Fruit fly (Drosophila melanogaster): Measurements from ENCODE around the gene CG31141.

Gene CG31141

DNA sequence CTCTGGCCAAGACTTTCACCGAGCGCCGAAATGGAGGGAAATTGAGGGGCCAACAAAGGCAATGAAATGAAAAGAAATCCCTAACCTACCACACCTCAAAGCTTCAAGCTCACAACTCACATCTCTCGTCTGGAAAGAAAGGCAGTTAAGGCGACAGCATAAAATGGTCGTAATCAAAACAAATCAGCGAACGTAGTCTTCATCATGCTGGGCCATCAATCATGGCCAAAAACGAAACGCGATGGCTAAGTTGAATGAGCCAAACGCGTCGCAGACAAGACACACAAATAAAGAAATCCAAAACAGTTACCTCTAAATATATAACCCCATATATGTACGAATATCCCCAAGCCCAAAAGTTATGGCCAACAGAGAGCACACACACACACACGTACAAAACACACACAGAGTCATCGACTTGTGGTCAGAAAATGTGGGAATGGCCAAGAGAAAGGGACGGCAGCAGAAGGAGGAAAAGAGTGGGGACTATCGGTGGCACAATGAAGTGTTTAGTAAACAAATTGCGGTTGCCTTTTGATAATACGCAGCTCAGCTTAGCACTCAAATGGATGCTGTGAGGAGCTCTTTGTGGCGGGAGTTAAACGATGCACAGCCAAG is 11.9 kb upstream of the CG31141 start:
- TF ChIP-seq insv (optimal IDR thresholded peaks at IDR 0.05) (no peak), ttk (optimal IDR thresholded peaks at IDR 0.05) (no peak), h (optimal IDR thresholded peaks at IDR 0.05) (no peak), Myc (optimal IDR thresholded peaks at IDR 0.05) (no peak), Sin3A (optimal IDR thresholded peaks at IDR 0.05) (no peak), psq (optimal IDR thresholded peaks at IDR 0.05) (no peak)

DNA sequence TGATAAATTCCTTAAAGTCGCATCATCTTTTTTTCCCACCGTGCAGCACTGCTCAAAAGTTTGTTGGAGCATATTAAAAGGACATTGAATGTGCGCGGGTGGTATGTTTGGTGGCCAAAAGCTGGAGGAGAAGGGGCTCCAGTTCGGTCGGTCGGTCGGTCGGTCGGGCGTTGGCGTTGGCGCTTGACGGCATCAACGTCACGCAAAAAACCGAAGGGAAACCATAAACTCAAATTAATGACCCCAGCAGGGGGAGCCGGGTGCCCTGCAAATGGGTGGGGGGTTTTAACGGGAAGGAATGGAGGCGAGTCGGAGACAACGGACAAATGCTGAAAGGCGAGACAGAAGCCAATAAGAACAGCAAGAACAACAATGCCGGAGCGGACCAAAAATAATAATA is 10.8 kb upstream of the CG31141 start:
- no peak for TF ChIP-seq Sin3A (optimal IDR thresholded peaks at IDR 0.05)
- TF ChIP-seq h (optimal IDR thresholded peaks at IDR 0.05): no peak
- TF ChIP-seq ttk (optimal IDR thresholded peaks at IDR 0.05): no peak
- TF ChIP-seq Myc (optimal IDR thresholded peaks at IDR 0.05): no peak
- TF ChIP-seq insv (optimal IDR thresholded peaks at IDR 0.05): no peak
- no peak for TF ChIP-seq psq (optimal IDR thresholded peaks at IDR 0.05)

DNA sequence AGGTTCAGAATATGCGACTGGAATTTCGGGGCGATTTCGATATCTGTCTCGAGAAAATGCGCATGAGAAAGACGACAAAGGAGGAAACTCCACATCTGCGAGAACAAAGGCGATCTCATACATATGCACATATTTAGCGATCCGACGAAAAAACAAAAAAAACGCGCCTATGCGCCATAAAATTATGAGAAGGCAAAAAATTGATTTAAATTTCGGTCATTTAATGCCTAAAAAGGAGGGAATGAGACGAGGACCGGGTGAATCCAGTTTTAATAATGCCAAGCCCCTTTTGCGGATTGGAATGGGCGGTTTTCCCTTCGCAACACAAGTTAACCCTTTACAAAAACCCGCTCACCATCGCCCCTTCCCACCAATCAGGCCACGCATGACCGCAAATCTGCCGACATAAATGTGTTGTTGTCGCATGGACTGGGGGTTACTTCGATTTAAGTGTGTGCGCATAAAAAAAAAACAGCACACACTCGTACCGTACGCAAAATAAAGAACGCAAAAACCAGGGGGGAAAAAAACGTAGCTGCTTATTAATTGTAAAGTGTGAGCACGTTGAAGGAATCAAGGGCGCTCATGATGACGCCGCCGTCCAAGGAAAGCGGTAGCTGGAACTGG is 8.6 kb upstream of the CG31141 start:
- TF ChIP-seq Sin3A (optimal IDR thresholded peaks at IDR 0.05) (no peak), ttk (optimal IDR thresholded peaks at IDR 0.05) (no peak), psq (optimal IDR thresholded peaks at IDR 0.05) (no peak), Myc (optimal IDR thresholded peaks at IDR 0.05) (no peak), insv (optimal IDR thresholded peaks at IDR 0.05) (no peak), h (optimal IDR thresholded peaks at IDR 0.05) (no peak)

DNA sequence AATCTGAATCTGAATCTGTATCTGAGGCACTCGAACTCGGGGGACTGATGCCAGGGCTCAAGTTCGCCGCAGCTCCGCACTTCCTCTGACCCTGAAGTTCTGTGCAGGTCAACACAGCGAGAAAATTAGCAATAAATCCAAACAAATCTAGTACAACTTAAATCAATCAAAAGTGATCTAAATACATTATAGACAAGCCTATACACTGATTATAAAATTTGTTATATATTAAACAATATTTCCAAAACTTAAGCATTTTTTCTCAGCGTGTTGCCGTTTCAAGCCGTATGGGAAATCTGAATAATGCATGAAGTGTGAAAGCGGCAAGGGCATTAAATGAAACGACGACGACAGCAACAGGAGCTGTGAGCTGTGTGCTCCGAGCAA is 8.1 kb upstream of the CG31141 start:
- no peak for TF ChIP-seq Myc (optimal IDR thresholded peaks at IDR 0.05)
- TF ChIP-seq psq (optimal IDR thresholded peaks at IDR 0.05): no peak
- TF ChIP-seq h (optimal IDR thresholded peaks at IDR 0.05): no peak
- no peak for TF ChIP-seq Sin3A (optimal IDR thresholded peaks at IDR 0.05)
- TF ChIP-seq ttk (optimal IDR thresholded peaks at IDR 0.05): no peak
- no peak for TF ChIP-seq insv (optimal IDR thresholded peaks at IDR 0.05)

DNA sequence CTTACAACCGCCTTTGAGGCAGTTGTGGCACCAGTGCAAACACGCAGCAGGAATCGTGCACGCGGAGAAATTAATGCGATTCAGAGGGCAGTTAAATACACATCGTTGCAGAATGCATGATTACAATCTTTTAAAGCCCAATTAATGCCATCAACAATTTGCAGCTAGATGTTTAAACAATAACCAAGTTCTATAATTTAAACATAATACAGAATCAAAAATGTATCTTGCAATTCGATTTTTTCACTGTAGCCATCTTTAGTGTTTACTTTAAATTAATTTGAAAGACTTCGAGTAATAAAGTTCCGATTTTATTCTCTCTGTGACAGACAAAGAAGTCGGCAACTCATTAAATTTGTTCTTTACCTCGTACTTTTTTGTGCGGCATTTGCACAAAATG is 7.1 kb upstream of the CG31141 start:
- no peak for TF ChIP-seq Myc (optimal IDR thresholded peaks at IDR 0.05)
- no peak for TF ChIP-seq psq (optimal IDR thresholded peaks at IDR 0.05)
- TF ChIP-seq ttk (optimal IDR thresholded peaks at IDR 0.05): no peak
- TF ChIP-seq insv (optimal IDR thresholded peaks at IDR 0.05): no peak
- no peak for TF ChIP-seq h (optimal IDR thresholded peaks at IDR 0.05)
- no peak for TF ChIP-seq Sin3A (optimal IDR thresholded peaks at IDR 0.05)

DNA sequence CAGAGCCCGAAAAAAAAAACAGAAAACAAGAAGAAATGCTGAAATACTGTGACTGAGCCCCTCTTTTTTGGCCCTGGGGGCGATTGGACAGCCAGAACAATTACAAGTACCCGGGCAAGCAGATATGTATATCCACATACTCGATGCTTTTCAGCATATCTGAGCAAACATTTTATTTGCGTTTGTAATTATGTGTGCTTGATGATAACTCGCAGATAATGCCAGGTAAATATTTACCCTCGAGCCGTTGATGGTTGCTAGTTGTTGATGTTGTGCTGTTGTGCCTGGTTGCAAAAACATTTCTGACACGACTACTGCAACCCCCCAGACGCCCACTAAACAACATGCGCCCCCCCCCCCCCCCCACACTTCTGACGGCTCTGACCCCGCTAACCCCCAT is 3.7 kb upstream of the CG31141 start:
- TF ChIP-seq ttk (optimal IDR thresholded peaks at IDR 0.05) (no peak), Sin3A (optimal IDR thresholded peaks at IDR 0.05) (no peak), Myc (optimal IDR thresholded peaks at IDR 0.05) (no peak)

DNA sequence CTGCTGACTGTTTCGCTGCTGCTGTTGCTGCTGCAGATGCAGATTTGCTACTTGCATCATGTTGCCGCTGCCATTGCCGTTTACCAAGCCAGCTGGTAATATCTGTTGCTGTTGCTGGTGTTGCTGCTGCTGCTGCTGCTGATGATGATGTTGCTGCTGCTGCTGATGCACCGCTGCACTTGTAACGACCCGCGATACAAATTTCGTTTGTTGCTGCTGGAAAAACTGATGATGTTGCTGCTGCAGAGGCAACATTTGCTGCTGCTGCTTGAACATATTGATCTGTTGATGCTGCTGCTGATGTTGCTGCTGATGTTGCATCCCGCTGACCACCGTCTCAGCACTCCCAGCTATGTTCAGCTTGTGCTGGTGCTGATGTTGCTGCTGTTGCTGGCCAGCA is 2.7 kb upstream of the CG31141 start:
- TF ChIP-seq psq (optimal IDR thresholded peaks at IDR 0.05): no peak
- TF ChIP-seq h (optimal IDR thresholded peaks at IDR 0.05): no peak
- no peak for TF ChIP-seq insv (optimal IDR thresholded peaks at IDR 0.05)
- TF ChIP-seq ttk (optimal IDR thresholded peaks at IDR 0.05): no peak

DNA sequence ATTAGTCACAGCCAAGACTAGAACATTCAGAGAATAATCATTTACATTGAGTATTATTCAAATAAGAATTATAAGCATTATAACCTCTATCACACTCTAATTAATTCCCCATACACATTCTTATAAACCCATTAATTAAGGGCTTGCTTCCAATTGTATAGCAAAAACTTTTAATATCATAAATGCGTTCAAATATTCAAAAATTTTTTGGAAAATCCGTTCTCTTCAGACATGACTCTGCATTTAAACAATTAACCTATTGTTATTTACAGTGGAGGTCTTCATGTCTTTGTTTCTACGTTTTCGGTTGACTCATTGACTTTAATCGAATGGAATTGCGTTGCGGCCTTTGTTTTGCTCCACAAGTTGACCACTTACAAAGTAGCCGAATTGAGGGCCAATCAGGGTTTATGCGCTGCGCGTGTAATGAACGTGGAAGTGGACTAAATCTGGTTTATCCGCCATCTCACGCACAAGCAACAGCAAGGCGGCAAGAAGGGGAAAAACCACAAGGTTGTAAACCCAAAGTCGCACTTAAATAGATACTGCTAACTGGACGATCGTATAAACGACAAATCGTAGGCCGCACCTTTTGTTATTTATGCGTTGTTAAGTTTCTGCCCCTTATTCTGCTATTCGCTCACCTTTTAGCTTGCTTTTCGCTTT is 2.1 kb upstream of the CG31141 start:
- no peak for TF ChIP-seq Sin3A (optimal IDR thresholded peaks at IDR 0.05)
- no peak for TF ChIP-seq insv (optimal IDR thresholded peaks at IDR 0.05)
- no peak for TF ChIP-seq psq (optimal IDR thresholded peaks at IDR 0.05)
- no peak for TF ChIP-seq h (optimal IDR thresholded peaks at IDR 0.05)
- no peak for TF ChIP-seq Myc (optimal IDR thresholded peaks at IDR 0.05)
- no peak for TF ChIP-seq ttk (optimal IDR thresholded peaks at IDR 0.05)

DNA sequence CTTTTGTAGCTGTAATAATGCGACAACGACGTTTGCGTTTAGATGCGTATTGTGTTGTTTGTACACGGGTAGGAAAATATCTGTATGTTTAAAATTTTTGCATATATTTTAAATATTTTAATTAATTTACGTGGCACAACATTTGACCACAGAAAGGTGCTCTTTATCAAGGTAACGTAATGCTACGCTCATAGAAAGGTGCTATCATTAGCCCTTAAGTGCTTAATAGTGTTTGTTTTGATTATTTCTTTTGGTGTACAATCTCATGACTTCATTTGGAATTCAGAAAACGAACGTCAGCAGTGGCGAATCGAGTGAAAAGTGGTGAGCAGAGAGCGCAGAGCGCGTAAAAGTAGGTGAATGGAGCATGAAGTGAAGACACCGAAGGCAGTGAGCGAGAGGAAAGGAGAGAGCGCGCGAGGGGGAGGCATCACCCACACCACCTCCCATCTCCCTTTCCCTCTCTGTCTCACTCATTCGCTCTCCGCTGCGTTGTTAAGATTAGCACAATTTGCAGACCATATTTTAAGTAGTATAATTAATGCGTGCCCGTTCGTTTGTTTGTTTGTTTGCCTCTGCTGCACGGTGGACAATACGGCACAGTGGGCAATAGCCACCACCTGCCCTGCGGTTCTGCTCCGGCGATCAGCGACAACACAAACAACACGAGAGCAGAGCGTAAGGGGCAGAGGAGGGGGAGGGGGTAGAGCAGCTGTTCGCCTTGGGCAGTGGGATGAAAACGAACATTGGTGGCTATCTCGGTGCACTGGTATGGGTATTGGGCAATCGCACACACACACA is 1.2 kb upstream of the CG31141 start:
- no peak for TF ChIP-seq Myc (optimal IDR thresholded peaks at IDR 0.05)
- no peak for TF ChIP-seq psq (optimal IDR thresholded peaks at IDR 0.05)
- no peak for TF ChIP-seq insv (optimal IDR thresholded peaks at IDR 0.05)
- no peak for TF ChIP-seq Sin3A (optimal IDR thresholded peaks at IDR 0.05)
- TF ChIP-seq h (optimal IDR thresholded peaks at IDR 0.05): no peak
- no peak for TF ChIP-seq ttk (optimal IDR thresholded peaks at IDR 0.05)

DNA sequence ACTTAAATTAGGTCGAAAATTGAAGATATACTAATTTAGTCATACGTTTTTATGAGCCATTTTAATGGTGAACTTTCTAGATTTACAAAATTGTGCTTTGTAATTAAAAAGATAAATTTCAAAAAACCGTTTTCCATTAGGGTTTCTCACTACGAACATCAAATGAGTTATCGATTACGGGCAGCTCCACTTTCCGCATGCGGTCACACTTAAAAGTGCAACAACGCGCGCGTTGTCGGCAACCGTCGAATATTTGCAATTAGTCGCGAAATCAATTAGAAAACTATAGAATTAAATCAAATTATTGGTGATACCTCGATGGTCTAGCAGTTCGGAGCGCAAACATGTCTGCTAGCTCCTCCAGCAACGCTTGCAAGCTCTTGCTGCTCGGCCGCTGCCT is 1.1 kb downstream of the CG31141 start, which contains the start of gene Ndc1:
TSS of gene Ndc1 (plus strand) at position 200 of the 400 bp plus-strand sequence.
- TF ChIP-seq Sin3A (optimal IDR thresholded peaks at IDR 0.05): no peak
- TF ChIP-seq Myc (optimal IDR thresholded peaks at IDR 0.05): no peak
- TF ChIP-seq psq (optimal IDR thresholded peaks at IDR 0.05): no peak

DNA sequence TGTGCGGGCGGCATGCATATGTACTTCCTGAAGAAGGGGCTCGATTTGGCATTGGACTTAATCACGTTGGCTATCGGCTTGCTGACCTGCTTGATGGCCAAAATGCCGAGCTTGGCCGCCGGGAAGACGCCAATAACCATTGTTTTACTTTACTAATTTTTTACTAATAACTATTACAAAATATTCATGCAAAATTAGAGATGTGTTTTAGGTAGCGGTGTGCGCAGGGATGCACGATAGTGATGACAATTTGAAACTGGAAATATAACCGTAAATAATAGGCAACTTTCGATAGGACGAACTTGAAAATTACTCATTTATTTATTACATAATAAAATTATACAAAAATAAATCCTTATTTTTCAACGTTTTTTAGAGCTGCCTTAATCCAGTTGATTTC is 4.3 kb downstream of the CG31141 start, which contains the start of gene CG13601:
TSS of gene CG13601 (minus strand) at position 206 of the 400 bp plus-strand sequence.
- TF ChIP-seq ttk (optimal IDR thresholded peaks at IDR 0.05): no peak
- no peak for TF ChIP-seq insv (optimal IDR thresholded peaks at IDR 0.05)
- TF ChIP-seq Sin3A (optimal IDR thresholded peaks at IDR 0.05): no peak
- no peak for TF ChIP-seq psq (optimal IDR thresholded peaks at IDR 0.05)
- TF ChIP-seq h (optimal IDR thresholded peaks at IDR 0.05): no peak

DNA sequence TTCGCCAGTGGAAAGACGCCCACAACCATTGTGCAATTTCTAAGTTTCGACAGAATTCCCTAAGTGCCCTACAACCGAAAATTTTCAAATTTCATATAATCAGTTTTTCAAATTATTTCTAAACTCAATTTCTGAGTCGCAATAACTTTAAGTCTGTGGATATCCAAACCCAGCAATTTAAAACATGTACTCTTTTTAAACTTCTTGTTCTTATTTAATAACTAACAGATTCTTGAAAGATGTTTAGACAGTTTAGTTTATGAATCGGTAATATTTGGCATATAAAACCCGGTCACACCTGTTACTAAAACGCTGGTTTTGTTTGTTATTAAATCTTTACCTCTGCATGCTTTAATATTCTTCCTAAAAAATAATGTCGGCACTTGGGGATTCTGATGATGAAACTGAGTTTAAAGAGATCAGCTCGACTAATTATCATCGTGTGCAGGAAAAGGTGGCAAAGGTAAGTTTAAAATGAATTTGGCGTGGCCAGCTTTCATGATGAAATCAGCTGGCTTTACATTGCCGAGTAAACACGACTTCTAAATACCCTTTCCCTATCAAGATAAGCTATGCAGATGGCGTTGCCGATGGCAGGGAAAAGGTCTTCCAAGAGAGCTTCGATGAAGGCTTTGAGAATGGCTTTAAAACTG is 6.0 kb downstream of the CG31141 start, which contains the start of the genes CG43998, CG43999 and CG31142:
TSS of gene CG43998 (minus strand) at position 51 of the 653 bp plus-strand sequence.
TSS of gene CG43999 (minus strand) at position 51 of the 653 bp plus-strand sequence.
TSS of gene CG31142 (plus strand) at position 294 of the 653 bp plus-strand sequence.
- TF ChIP-seq insv (optimal IDR thresholded peaks at IDR 0.05): no peak
- no peak for TF ChIP-seq psq (optimal IDR thresholded peaks at IDR 0.05)
- TF ChIP-seq Myc (optimal IDR thresholded peaks at IDR 0.05): no peak
- TF ChIP-seq h (optimal IDR thresholded peaks at IDR 0.05): no peak
